Worm (Caenorhabditis elegans): ENCODE measurements around the gene zmp-6.

DNA sequence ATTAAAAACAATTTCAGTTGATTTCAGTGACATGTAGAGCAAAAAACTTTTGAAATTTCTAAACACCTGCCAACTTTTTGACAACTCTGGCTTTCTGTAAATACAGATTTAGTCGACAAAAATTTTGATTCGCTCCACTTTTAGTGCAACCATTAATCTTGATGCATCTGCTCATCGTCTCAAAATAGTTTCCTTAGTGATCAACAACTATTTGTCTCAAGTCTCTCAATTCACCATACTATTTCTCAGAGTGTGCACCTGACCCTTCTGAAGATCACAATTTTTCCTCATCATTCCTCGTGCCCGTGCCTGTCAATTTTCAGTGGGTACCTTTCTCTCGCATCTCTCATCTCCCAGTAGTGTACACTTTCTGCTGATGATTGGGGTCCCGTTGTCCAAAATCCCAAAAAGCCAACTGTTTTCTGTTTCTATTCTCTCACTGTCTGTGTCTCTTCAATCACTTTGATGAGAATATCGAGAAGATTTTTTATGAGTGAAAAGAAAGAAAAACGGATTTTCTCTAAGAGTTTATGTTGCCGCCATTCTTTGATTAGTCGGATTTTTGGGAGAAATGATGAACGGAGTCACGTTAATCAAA lies 30.6 kb downstream of the zmp-6 start:
- TF ChIP-seq snpc-4 (GFP tag; optimal IDR thresholded peaks at IDR 0.05) (no peak), snpc-4 (tag; optimal IDR thresholded peaks at IDR 0.05) (no peak), ets-4 (GFP tag; optimal IDR thresholded peaks at IDR 0.05) (no peak), Y79H2A.3 (GFP tag; conservative IDR thresholded peaks at IDR 0.05) (no peak), nhr-80 (tag; optimal IDR thresholded peaks at IDR 0.05) (no peak), atf-7 (tag; optimal IDR thresholded peaks at IDR 0.05) (no peak), F55B11.4 (tag; optimal IDR thresholded peaks at IDR 0.05; ENCODE audit: borderline replicate concordance, insufficient read depth) (no peak), ceh-58 (GFP tag; IDR thresholded peaks at IDR 0.05) (no peak)
